Worm (Caenorhabditis elegans) whole organism, late embryonic: ENCODE measurements around the gene F07C4.10.

Experiments used
- ama-1 ChIP-seq: fragments of 150-350 bp; optimal IDR thresholded peaks from 2 replicates; lab custom pipeline; 2014
- elt-2 ChIP-seq: sonication (generic microtip); optimal IDR thresholded peaks from 2 replicates; lab custom pipeline; 2016; ENCODE audit warnings: missing genetic modification reagents, missing genetic modification characterization, missing compliant biosample characterization

- TF ChIP-seq elt-2 (tag; lab: Kevin White, UChicago) (no peak), ama-1 (lab: Kevin White, UChicago) (no peak)
Measured at ce11 chrV:7624152-7624551, 15.5 kb downstream of the F07C4.10 start, which contains the start of gene C50E3.13.
